Worm (Caenorhabditis elegans) whole organism, L3 larva: ENCODE data around the gene lec-5.

Experiments used
- R02D3.7 ChIP-seq: fragments of 150-350 bp; optimal IDR thresholded peaks from 2 replicates; lab custom pipeline; 2014; ENCODE audit warnings: missing biosample characterization, missing genetic modification characterization
- ZK546.5 ChIP-seq: sonication (generic microtip); optimal IDR thresholded peaks from 2 replicates; lab custom pipeline; 2017; ENCODE audit warnings: missing biosample characterization, missing genetic modification characterization
- aly-2 ChIP-seq: fragments of 150-350 bp; optimal IDR thresholded peaks from 2 replicates; lab custom pipeline; 2014; ENCODE audit warnings: missing biosample characterization, missing genetic modification characterization
- ama-1 ChIP-seq: fragments of 150-350 bp; optimal IDR thresholded peaks from 2 replicates; lab custom pipeline; 2018
- ceh-16 ChIP-seq: sonication (generic microtip); optimal IDR thresholded peaks from 2 replicates; lab custom pipeline; 2017; ENCODE audit warnings: missing biosample characterization, missing genetic modification characterization
- ceh-28 ChIP-seq: fragments of 150-350 bp; optimal IDR thresholded peaks from 2 replicates; lab custom pipeline; 2014; ENCODE audit warnings: missing biosample characterization, missing genetic modification reagents, missing genetic modification characterization
- ceh-82 ChIP-seq: fragments of 150-350 bp; optimal IDR thresholded peaks from 2 replicates; lab custom pipeline; 2014; ENCODE audit warnings: missing biosample characterization, missing genetic modification characterization
- ceh-9 ChIP-seq: sonication (generic microtip); optimal IDR thresholded peaks from 2 replicates; lab custom pipeline; 2018; ENCODE audit warnings: missing biosample characterization, missing genetic modification characterization
- daf-12 ChIP-seq: fragments of 150-350 bp; optimal IDR thresholded peaks from 2 replicates; lab custom pipeline; 2014; ENCODE audit warnings: missing biosample characterization, missing genetic modification reagents, missing genetic modification characterization
- egl-27 ChIP-seq: sonication (generic microtip); optimal IDR thresholded peaks from 4 replicates; lab custom pipeline; 2017; ENCODE audit warnings: missing biosample characterization, missing genetic modification reagents, missing genetic modification characterization
- egl-5 ChIP-seq: fragments of 150-350 bp; optimal IDR thresholded peaks from 2 replicates; lab custom pipeline; 2017; ENCODE audit warnings: missing biosample characterization, missing genetic modification reagents, missing genetic modification characterization, inconsistent platforms
- elt-1 ChIP-seq: fragments of 150-350 bp; optimal IDR thresholded peaks from 2 replicates; lab custom pipeline; 2014; ENCODE audit warnings: missing biosample characterization, missing genetic modification characterization
- elt-2 ChIP-seq: sonication (generic microtip); optimal IDR thresholded peaks from 2 replicates; lab custom pipeline; 2016; ENCODE audit warnings: missing genetic modification reagents, mild to moderate bottlenecking, missing genetic modification characterization, missing compliant biosample characterization
- elt-3 ChIP-seq, 3 experiments: fragments of 150-350 bp in 1 of 3; sonication (generic microtip) in 2 of 3; optimal IDR thresholded peaks; 2 replicates in 2 of 3; 4 replicates in 1 of 3; lab custom pipeline; 2014 to 2017; ENCODE audit warnings: missing biosample characterization in 3 of 3, missing genetic modification characterization in 3 of 3
- eor-1 ChIP-seq, 2 experiments: fragments of 150-350 bp; optimal IDR thresholded peaks; 2 replicates each; lab custom pipeline; 2014 to 2018; ENCODE audit warnings: missing biosample characterization in 2 of 2, missing genetic modification characterization in 2 of 2
- fkh-10 ChIP-seq: sonication (generic microtip); optimal IDR thresholded peaks from 2 replicates; lab custom pipeline; 2017; ENCODE audit warnings: missing biosample characterization, missing genetic modification reagents, missing genetic modification characterization
- fkh-2 ChIP-seq: fragments of 150-350 bp; optimal IDR thresholded peaks from 2 replicates; lab custom pipeline; 2014; ENCODE audit warnings: missing biosample characterization, missing genetic modification reagents, missing genetic modification characterization
- fos-1 ChIP-seq: fragments of 150-350 bp; optimal IDR thresholded peaks from 2 replicates; lab custom pipeline; 2014; ENCODE audit warnings: missing biosample characterization, missing genetic modification characterization
- hmg-11 ChIP-seq: sonication (generic microtip); optimal IDR thresholded peaks from 2 replicates; lab custom pipeline; 2016; ENCODE audit warnings: missing genetic modification characterization, missing compliant biosample characterization
- jun-1 ChIP-seq: fragments of 150-350 bp; optimal IDR thresholded peaks from 2 replicates; lab custom pipeline; 2014; ENCODE audit warnings: missing biosample characterization, missing genetic modification reagents, missing genetic modification characterization
- lin-15B ChIP-seq: fragments of 150-350 bp; optimal IDR thresholded peaks from 2 replicates; lab custom pipeline; 2014; ENCODE audit warnings: missing biosample characterization, missing genetic modification characterization
- lin-39 ChIP-seq: fragments of 150-350 bp; optimal IDR thresholded peaks from 2 replicates; lab custom pipeline; 2018; ENCODE audit warnings: missing biosample characterization, missing genetic modification reagents, missing genetic modification characterization
- lsy-12 ChIP-seq: sonication (generic microtip); optimal IDR thresholded peaks from 2 replicates; lab custom pipeline; 2016; ENCODE audit warnings: mild to moderate bottlenecking, missing genetic modification characterization, missing compliant biosample characterization
- mdl-1 ChIP-seq: fragments of 150-350 bp; optimal IDR thresholded peaks from 2 replicates; lab custom pipeline; 2014; ENCODE audit warnings: missing biosample characterization, missing genetic modification characterization
- mml-1 ChIP-seq: fragments of 150-350 bp; sonication (generic microtip); optimal IDR thresholded peaks from 3 replicates; lab custom pipeline; 2014; ENCODE audit warnings: missing biosample characterization, missing genetic modification characterization
- nfya-1 ChIP-seq: sonication (generic microtip); optimal IDR thresholded peaks from 2 replicates; lab custom pipeline; 2017; ENCODE audit warnings: missing genetic modification characterization, mild to moderate bottlenecking, missing compliant biosample characterization, antibody characterized with exemption, moderate library complexity; ENCODE audit not compliant: insufficient read depth
- nhr-11 ChIP-seq: fragments of 150-350 bp; optimal IDR thresholded peaks from 2 replicates; lab custom pipeline; 2014; ENCODE audit warnings: missing biosample characterization, missing genetic modification characterization
- nhr-12 ChIP-seq: fragments of 150-350 bp; optimal IDR thresholded peaks from 2 replicates; lab custom pipeline; 2014; ENCODE audit warnings: missing biosample characterization, missing genetic modification characterization
- nhr-23 ChIP-seq: fragments of 150-350 bp; optimal IDR thresholded peaks from 2 replicates; lab custom pipeline; 2014; ENCODE audit warnings: missing biosample characterization, missing genetic modification reagents, missing genetic modification characterization
- nhr-237 ChIP-seq: fragments of 150-350 bp; optimal IDR thresholded peaks from 2 replicates; lab custom pipeline; 2014; ENCODE audit warnings: missing biosample characterization, missing genetic modification characterization
- nhr-25 ChIP-seq: sonication (generic microtip); optimal IDR thresholded peaks from 2 replicates; lab custom pipeline; 2017; ENCODE audit warnings: missing biosample characterization, missing genetic modification characterization
- nhr-28 ChIP-seq: fragments of 150-350 bp; optimal IDR thresholded peaks from 2 replicates; lab custom pipeline; 2014; ENCODE audit warnings: missing biosample characterization, missing genetic modification characterization
- nhr-43 ChIP-seq: sonication (generic microtip); optimal IDR thresholded peaks from 2 replicates; lab custom pipeline; 2016; ENCODE audit warnings: mild to moderate bottlenecking, missing genetic modification characterization, missing compliant biosample characterization; ENCODE audit not compliant: poor library complexity, severe bottlenecking
- nhr-67 ChIP-seq: fragments of 150-350 bp; optimal IDR thresholded peaks from 2 replicates; lab custom pipeline; 2014; ENCODE audit warnings: missing biosample characterization, missing genetic modification characterization
- nhr-76 ChIP-seq: fragments of 150-350 bp; sonication (generic microtip); optimal IDR thresholded peaks from 5 replicates; lab custom pipeline; 2014; ENCODE audit warnings: missing biosample characterization, missing genetic modification characterization
- nhr-77 ChIP-seq: fragments of 150-350 bp; optimal IDR thresholded peaks from 2 replicates; lab custom pipeline; 2014; ENCODE audit warnings: missing biosample characterization, missing genetic modification characterization
- pha-4 ChIP-seq: fragments of 150-350 bp; optimal IDR thresholded peaks from 2 replicates; lab custom pipeline; 2014; ENCODE audit warnings: missing biosample characterization, missing genetic modification reagents, missing genetic modification characterization
- pqm-1 ChIP-seq: fragments of 150-350 bp; optimal IDR thresholded peaks from 2 replicates; lab custom pipeline; 2017; ENCODE audit warnings: missing biosample characterization, missing genetic modification characterization, inconsistent platforms
- sea-2 ChIP-seq: fragments of 150-350 bp; sonication (generic microtip); optimal IDR thresholded peaks from 4 replicates; lab custom pipeline; 2014; ENCODE audit warnings: missing biosample characterization, missing genetic modification reagents, missing genetic modification characterization
- skn-1 ChIP-seq: fragments of 150-350 bp; optimal IDR thresholded peaks from 2 replicates; lab custom pipeline; 2014; ENCODE audit warnings: missing biosample characterization, missing genetic modification characterization
- snpc-4 ChIP-seq: fragments of 150-350 bp; optimal IDR thresholded peaks from 2 replicates; lab custom pipeline; 2014; ENCODE audit warnings: missing biosample characterization, missing genetic modification characterization
- tbx-2 ChIP-seq: sonication (generic microtip); optimal IDR thresholded peaks from 2 replicates; lab custom pipeline; 2016; ENCODE audit warnings: mild to moderate bottlenecking, missing genetic modification characterization, missing compliant biosample characterization
- unc-39 ChIP-seq: sonication (generic microtip); optimal IDR thresholded peaks from 4 replicates; lab custom pipeline; 2017; ENCODE audit warnings: missing biosample characterization, missing genetic modification characterization
- unc-62 ChIP-seq: fragments of 150-350 bp; sonication (generic microtip); optimal IDR thresholded peaks from 4 replicates; lab custom pipeline; 2014; ENCODE audit warnings: missing biosample characterization, missing genetic modification reagents, missing genetic modification characterization
- zag-1 ChIP-seq: fragments of 150-350 bp; optimal IDR thresholded peaks from 2 replicates; lab custom pipeline; 2014; ENCODE audit warnings: missing biosample characterization, missing genetic modification characterization
- ztf-11 ChIP-seq: fragments of 150-350 bp; optimal IDR thresholded peaks from 2 replicates; lab custom pipeline; 2014; ENCODE audit warnings: missing biosample characterization, missing genetic modification characterization
- ztf-4 ChIP-seq: fragments of 150-350 bp; optimal IDR thresholded peaks from 2 replicates; lab custom pipeline; 2014; ENCODE audit warnings: missing biosample characterization, missing genetic modification characterization

The lec-5 gene

DNA sequence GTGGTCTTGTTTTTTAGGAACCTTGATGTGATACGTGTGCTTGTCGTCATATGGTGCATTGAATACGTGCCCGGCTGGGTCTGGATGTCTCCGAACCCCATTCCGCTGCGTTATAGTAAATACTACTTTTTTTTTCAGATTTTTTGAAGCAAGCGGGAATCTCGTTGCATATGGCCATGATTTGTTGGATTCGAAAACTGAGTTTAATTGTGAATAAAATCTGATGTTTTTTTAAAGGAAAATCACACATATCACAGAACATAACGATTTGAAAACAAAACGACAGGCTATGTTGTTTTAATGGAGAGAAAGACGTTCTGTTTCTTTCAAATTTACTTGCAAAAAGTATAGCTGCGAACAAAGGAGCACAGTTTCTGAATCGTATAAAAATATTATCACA, 4.5 kb upstream of the lec-5 start, which contains the start of the genes ZK1248.17 and H41C03.3:
ZK1248.17 (minus strand) TSS at position 101 of the 400 bp plus-strand sequence.
H41C03.3 (plus strand) TSS at position 337 of the 400 bp plus-strand sequence.
- TF ChIP-seq elt-2 (tag; lab: Kevin White, UChicago): no peak
- no peak for TF ChIP-seq fkh-10
- no peak for TF ChIP-seq mml-1 (tag; lab: Kevin White, UChicago)
- no peak for TF ChIP-seq nhr-25
- TF ChIP-seq, all 47 proteins: peak for 0

DNA sequence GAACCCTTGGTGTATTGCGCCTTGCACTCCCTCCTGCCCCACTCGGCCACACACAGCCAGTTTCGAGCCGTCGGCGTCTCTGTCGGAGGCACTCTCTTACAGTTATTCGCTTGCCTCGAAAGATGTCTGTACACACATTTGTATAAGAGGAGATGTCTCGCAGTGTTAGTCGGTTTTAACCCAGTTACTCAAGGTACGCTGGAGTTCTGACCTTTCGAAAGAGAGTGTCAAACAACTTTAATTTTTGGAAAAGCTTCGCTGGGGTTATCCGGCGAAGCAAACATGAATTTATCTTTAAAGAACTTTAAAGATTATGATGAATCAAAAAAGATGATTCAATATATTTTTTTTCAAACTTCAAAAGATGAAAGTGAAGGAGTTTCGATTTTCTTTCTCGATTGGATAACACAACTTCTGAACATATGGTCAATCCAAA, 3.8 kb upstream of the lec-5 start:
- TF ChIP-seq jun-1 (tag; lab: Kevin White, UChicago) (peak; percentile 99), ztf-4 (tag; lab: Kevin White, UChicago) (peak; percentile 79), lin-39 (tag; lab: Kevin White, UChicago) (peak; percentile 99), elt-1 (tag; lab: Kevin White, UChicago) (peak; percentile 85), zag-1 (tag; lab: Kevin White, UChicago) (peak; percentile 95), fkh-10 (peak; percentile 100), eor-1 (tag; optimal IDR thresholded peaks at IDR 0.05; lab: Kevin White, UChicago) (peak in 1 of 2 experiments; percentile 84), fkh-2 (peak; percentile 82), nhr-76 (tag; lab: Kevin White, UChicago) (peak; percentile 80), snpc-4 (tag; lab: Kevin White, UChicago) (peak; percentile 100), sea-2 (GFP tag; lab: Kevin White, UChicago) (peak; percentile 52), ztf-11 (tag; lab: Kevin White, UChicago) (no peak), egl-27 (tag; lab: Kevin White, UChicago) (peak; percentile 92), nhr-77 (tag; lab: Kevin White, UChicago) (peak; percentile 96), pha-4 (peak; percentile 99), nhr-67 (tag; lab: Kevin White, UChicago) (no peak), ceh-16 (tag; lab: Kevin White, UChicago) (peak; percentile 62), mdl-1 (tag; lab: Kevin White, UChicago) (peak; percentile 75), elt-3 (tag; optimal IDR thresholded peaks at IDR 0.05; lab: Kevin White, UChicago) (peak in 2 of 3 experiments; percentile 91 to 97), nfya-1 (tag; lab: Kevin White, UChicago) (peak; percentile 99), hmg-11 (peak; percentile 99), nhr-25 (peak; percentile 99), fos-1 (tag; lab: Kevin White, UChicago) (peak; percentile 87), nhr-237 (no peak), pqm-1 (tag; lab: Kevin White, UChicago) (peak; percentile 94), aly-2 (tag; lab: Kevin White, UChicago) (peak; percentile 96), unc-39 (peak; percentile 73), skn-1 (tag; lab: Kevin White, UChicago) (peak; percentile 96), ceh-28 (tag; lab: Kevin White, UChicago) (peak; percentile 97), nhr-12 (tag; lab: Kevin White, UChicago) (peak; percentile 45), nhr-28 (peak; percentile 90), daf-12 (peak; percentile 94), ZK546.5 (tag; lab: Kevin White, UChicago) (peak; percentile 73), ceh-9 (tag; lab: Kevin White, UChicago) (peak; percentile 37), egl-5 (tag; lab: Kevin White, UChicago) (peak; percentile 92), mml-1 (tag; lab: Kevin White, UChicago) (no peak), tbx-2 (tag; lab: Kevin White, UChicago) (peak; percentile 97), nhr-43 (tag; lab: Kevin White, UChicago) (peak; percentile 95), lsy-12 (tag; lab: Kevin White, UChicago) (peak; percentile 99), unc-62 (peak; percentile 74), R02D3.7 (tag; lab: Kevin White, UChicago) (peak; percentile 96), ama-1 (lab: Kevin White, UChicago) (peak; percentile 100), elt-2 (tag; lab: Kevin White, UChicago) (peak; percentile 99), lin-15B (peak; percentile 82), nhr-23 (tag; lab: Kevin White, UChicago) (peak; percentile 99), ceh-82 (tag; lab: Kevin White, UChicago) (peak; percentile 96), nhr-11 (tag; lab: Kevin White, UChicago) (peak; percentile 94)
